Fruit fly (Drosophila melanogaster) whole organism, adult: ENCODE results near the gene TFAM.

Experiments
- CG12768 ChIP-seq: fragments of 200-800 bp; sonication (Bioruptor generic); optimal IDR thresholded peaks from 2 replicates; lab custom pipeline; 2017; ENCODE audit warnings: missing biosample characterization, missing genetic modification characterization, mild to moderate bottlenecking, moderate library complexity, missing genetic modification reagents
- CG7045 ChIP-seq: fragments of 200-800 bp; sonication (Bioruptor generic); optimal IDR thresholded peaks from 2 replicates; lab custom pipeline; 2017; ENCODE audit warnings: missing biosample characterization, mild to moderate bottlenecking, missing genetic modification characterization
- Clk ChIP-seq: fragments of 200-800 bp; sonication (Bioruptor generic); optimal IDR thresholded peaks from 2 replicates; lab custom pipeline; 2017; ENCODE audit warnings: missing biosample characterization, missing genetic modification characterization
- cnc ChIP-seq, 2 experiments: fragments of >200 bp; optimal IDR thresholded peaks; 2 replicates each; lab custom pipeline; 2017
- tj ChIP-seq: fragments of 200-800 bp; sonication (Bioruptor generic); optimal IDR thresholded peaks from 3 replicates; lab custom pipeline; 2017; ENCODE audit warnings: missing biosample characterization, mild to moderate bottlenecking, missing genetic modification characterization, moderate library complexity

- TF ChIP-seq CG7045 (no peak), cnc (optimal IDR thresholded peaks at IDR 0.05; lab: Kevin White, UChicago) (no peak), tj (GFP tag; lab: Kevin White, UChicago) (no peak), Clk (GFP tag; lab: Kevin White, UChicago) (no peak), CG12768 (GFP tag; lab: Kevin White, UChicago) (peak; percentile 27)
Observed at dm6 chr3R:20560019-20560667, 16.7 kb downstream of the TFAM start, which contains the start of gene CG15922.
